Worm (Caenorhabditis elegans): ENCODE data around the gene saeg-1.

saeg-1 gene

ce11 chrV:10871457-10871861, 6.0 kb upstream of the saeg-1 start (continued):
- TF ChIP-seq nhr-43 (tag; optimal IDR thresholded peaks at IDR 0.05; ENCODE audit: poor library complexity, severe bottlenecking) (peak; percentile 60), ceh-28 (tag; optimal IDR thresholded peaks at IDR 0.05) (peak; percentile 60), ztf-4 (tag; optimal IDR thresholded peaks at IDR 0.05) (no peak), tbx-2 (tag; optimal IDR thresholded peaks at IDR 0.05) (peak; percentile 67), lin-15B (tag; optimal IDR thresholded peaks at IDR 0.05) (peak; percentile 45), ama-1 (optimal IDR thresholded peaks at IDR 0.05) (no peak), nhr-28 (tag; optimal IDR thresholded peaks at IDR 0.05) (no peak), lsy-12 (tag; optimal IDR thresholded peaks at IDR 0.05) (peak; percentile 54), pha-4 (tag; optimal IDR thresholded peaks at IDR 0.05) (peak; percentile 92), zag-1 (tag; optimal IDR thresholded peaks at IDR 0.05) (peak; percentile 35), fkh-2 (tag; optimal IDR thresholded peaks at IDR 0.05) (peak; percentile 12)

ce11 chrV:10870050-10870449, 4.6 kb upstream of the saeg-1 start:
- TF ChIP-seq unc-62 (GFP tag; optimal IDR thresholded peaks at IDR 0.05) (no peak), elt-2 (tag; optimal IDR thresholded peaks at IDR 0.05) (peak; percentile 23), lsy-12 (tag; optimal IDR thresholded peaks at IDR 0.05) (no peak), pqm-1 (tag; optimal IDR thresholded peaks at IDR 0.05) (peak; percentile 9)

- TF ChIP-seq ceh-9 (tag; optimal IDR thresholded peaks at IDR 0.05): no peak
- TF ChIP-seq elt-1 (tag; optimal IDR thresholded peaks at IDR 0.05): no peak
- no peak for TF ChIP-seq daf-12 (tag; optimal IDR thresholded peaks at IDR 0.05)
- TF ChIP-seq ama-1 (optimal IDR thresholded peaks at IDR 0.05): no peak
- TF ChIP-seq unc-62 (GFP tag; optimal IDR thresholded peaks at IDR 0.05): no peak
- TF ChIP-seq nhr-43 (tag; optimal IDR thresholded peaks at IDR 0.05; ENCODE audit: poor library complexity, severe bottlenecking): peak; percentile 11
- no peak for TF ChIP-seq nhr-76 (tag; optimal IDR thresholded peaks at IDR 0.05)
- TF ChIP-seq egl-5 (tag; optimal IDR thresholded peaks at IDR 0.05): no peak
- TF ChIP-seq nhr-12 (tag; optimal IDR thresholded peaks at IDR 0.05): no peak
- TF ChIP-seq ceh-28 (tag; optimal IDR thresholded peaks at IDR 0.05): no peak
- no peak for TF ChIP-seq nhr-11 (tag; optimal IDR thresholded peaks at IDR 0.05)
- TF ChIP-seq pha-4 (tag; optimal IDR thresholded peaks at IDR 0.05): no peak
- TF ChIP-seq aly-2 (tag; optimal IDR thresholded peaks at IDR 0.05): no peak
- peak; percentile 11 for TF ChIP-seq lin-39 (tag; optimal IDR thresholded peaks at IDR 0.05)
- peak; percentile 65 for TF ChIP-seq fkh-10 (GFP tag; optimal IDR thresholded peaks at IDR 0.05)
- peak; percentile 28 for TF ChIP-seq nfya-1 (tag; optimal IDR thresholded peaks at IDR 0.05; ENCODE audit: insufficient read depth)
- no peak for TF ChIP-seq tbx-2 (tag; optimal IDR thresholded peaks at IDR 0.05)
Measured at ce11 chrV:10867586-10867985, 2.1 kb upstream of the saeg-1 start.

ce11 chrV:10862457-10863097, 2.9 kb downstream of the saeg-1 start:
- TF ChIP-seq ZK546.5 (tag; optimal IDR thresholded peaks at IDR 0.05): no peak
- no peak for TF ChIP-seq elt-2 (tag; optimal IDR thresholded peaks at IDR 0.05)
- TF ChIP-seq R02D3.7 (tag; optimal IDR thresholded peaks at IDR 0.05): no peak
- no peak for TF ChIP-seq unc-39 (tag; optimal IDR thresholded peaks at IDR 0.05)
- TF ChIP-seq lin-15B (tag; optimal IDR thresholded peaks at IDR 0.05): no peak
- TF ChIP-seq snpc-4 (tag; optimal IDR thresholded peaks at IDR 0.05): no peak
- TF ChIP-seq pqm-1 (tag; optimal IDR thresholded peaks at IDR 0.05): no peak
- TF ChIP-seq nhr-28 (tag; optimal IDR thresholded peaks at IDR 0.05): no peak
- TF ChIP-seq nhr-67 (tag; optimal IDR thresholded peaks at IDR 0.05): no peak
- TF ChIP-seq elt-1 (tag; optimal IDR thresholded peaks at IDR 0.05): no peak
- TF ChIP-seq mdl-1 (tag; optimal IDR thresholded peaks at IDR 0.05): no peak
- no peak for TF ChIP-seq unc-62 (GFP tag; optimal IDR thresholded peaks at IDR 0.05)
- TF ChIP-seq nhr-237 (tag; optimal IDR thresholded peaks at IDR 0.05): no peak
- TF ChIP-seq lin-39 (tag; optimal IDR thresholded peaks at IDR 0.05): no peak
- TF ChIP-seq nhr-43 (tag; optimal IDR thresholded peaks at IDR 0.05; ENCODE audit: poor library complexity, severe bottlenecking): no peak

ce11 chrV:10861611-10862262, 3.8 kb downstream of the saeg-1 start:
- TF ChIP-seq snpc-4 (tag; optimal IDR thresholded peaks at IDR 0.05) (peak; percentile 17), elt-2 (tag; optimal IDR thresholded peaks at IDR 0.05) (peak; percentile 10), pha-4 (tag; optimal IDR thresholded peaks at IDR 0.05) (peak; percentile 51), nfya-1 (tag; optimal IDR thresholded peaks at IDR 0.05; ENCODE audit: insufficient read depth) (peak; percentile 54), nhr-28 (tag; optimal IDR thresholded peaks at IDR 0.05) (no peak), lsy-12 (tag; optimal IDR thresholded peaks at IDR 0.05) (no peak), hmg-11 (tag; optimal IDR thresholded peaks at IDR 0.05) (peak; percentile 4)

Measured in whole organism, L3 larva.